Fruit fly (Drosophila melanogaster) whole organism, embryonic: ENCODE data around the gene PH4alphaEFB.

Experiments
- CG10147 ChIP-seq: fragments of 200-800 bp; sonication (Bioruptor generic); optimal IDR thresholded peaks from 2 replicates; lab custom pipeline; 2019; ENCODE audit warnings: missing biosample characterization, mild to moderate bottlenecking, missing genetic modification characterization, moderate library complexity
- CG10565 ChIP-seq: fragments of 200-800 bp; sonication (Bioruptor generic); optimal IDR thresholded peaks from 3 replicates; lab custom pipeline; 2016; ENCODE audit warnings: missing biosample characterization, mild to moderate bottlenecking, missing genetic modification characterization
- CG11247 ChIP-seq: fragments of 200-800 bp; sonication (Bioruptor generic); IDR thresholded peaks from 2 replicates; pipeline ENCODE4 v1.3.6; 2022; ENCODE audit warnings: missing biosample characterization, missing genetic modification characterization
- CG12659 ChIP-seq: fragments of 200-800 bp; sonication (Bioruptor generic); optimal IDR thresholded peaks from 3 replicates; lab custom pipeline; 2017; ENCODE audit warnings: mild to moderate bottlenecking, missing biosample characterization, missing genetic modification reagents, missing genetic modification characterization
- CG12744 ChIP-seq: fragments of 200-800 bp; sonication (Bioruptor generic); optimal IDR thresholded peaks from 2 replicates; lab custom pipeline; 2016; ENCODE audit warnings: missing biosample characterization, missing genetic modification characterization
- CG13624 ChIP-seq: fragments of 200-800 bp; sonication (Bioruptor generic); optimal IDR thresholded peaks from 2 replicates; lab custom pipeline; 2016; ENCODE audit warnings: missing biosample characterization, missing genetic modification characterization
- CG15514 ChIP-seq: fragments of 200-800 bp; sonication (Bioruptor generic); optimal IDR thresholded peaks from 3 replicates; lab custom pipeline; 2017; ENCODE audit warnings: missing biosample characterization, missing genetic modification characterization, mild to moderate bottlenecking, moderate library complexity, missing genetic modification reagents
- CG1602 ChIP-seq: fragments of 200-800 bp; sonication (Bioruptor generic); optimal IDR thresholded peaks from 3 replicates; lab custom pipeline; 2016; ENCODE audit warnings: missing biosample characterization, missing genetic modification characterization
- CG16863 ChIP-seq: fragments of 200-800 bp; sonication (Bioruptor generic); optimal IDR thresholded peaks from 3 replicates; lab custom pipeline; 2016; ENCODE audit warnings: missing biosample characterization, missing genetic modification characterization
- CG17328 ChIP-seq: fragments of 200-800 bp; sonication (Bioruptor generic); IDR thresholded peaks from 2 replicates; pipeline ENCODE4 v1.3.6; 2022; ENCODE audit warnings: missing biosample characterization, missing genetic modification characterization
- CG17568 ChIP-seq: fragments of 200-800 bp; sonication (Bioruptor generic); optimal IDR thresholded peaks from 2 replicates; lab custom pipeline; 2018; ENCODE audit warnings: missing biosample characterization, mild to moderate bottlenecking, missing genetic modification characterization, moderate library complexity
- CG17829 ChIP-seq: fragments of 200-800 bp; optimal IDR thresholded peaks from 2 replicates; lab custom pipeline; 2019; ENCODE audit warnings: missing biosample characterization, mild to moderate bottlenecking, missing genetic modification characterization, moderate library complexity
- CG2129 ChIP-seq: fragments of 200-800 bp; sonication (Bioruptor generic); IDR thresholded peaks from 2 replicates; pipeline ENCODE4 v1.3.6; 2022; ENCODE audit warnings: missing biosample characterization, missing genetic modification characterization; ENCODE audit not compliant: partially characterized antibody
- CG6654 ChIP-seq: fragments of 200-800 bp; sonication (Bioruptor generic); optimal IDR thresholded peaks from 2 replicates; lab custom pipeline; 2017; ENCODE audit warnings: missing biosample characterization, mild to moderate bottlenecking, missing genetic modification characterization
- CG6765 ChIP-seq: fragments of 200-800 bp; sonication (Bioruptor generic); optimal IDR thresholded peaks from 3 replicates; lab custom pipeline; 2017; ENCODE audit warnings: missing biosample characterization, mild to moderate bottlenecking, missing genetic modification characterization
- CG7357 ChIP-seq: fragments of 200-800 bp; sonication (Bioruptor generic); IDR thresholded peaks from 3 replicates; pipeline ENCODE4 v1.3.6; 2022; ENCODE audit warnings: missing biosample characterization, missing genetic modification characterization
- CG7556 ChIP-seq: fragments of 200-800 bp; sonication (Bioruptor generic); optimal IDR thresholded peaks from 2 replicates; lab custom pipeline; 2017; ENCODE audit warnings: missing biosample characterization, mild to moderate bottlenecking, missing genetic modification characterization
- CG8944 ChIP-seq: fragments of 200-800 bp; sonication (Bioruptor generic); optimal IDR thresholded peaks from 3 replicates; lab custom pipeline; 2016; ENCODE audit warnings: missing biosample characterization, missing genetic modification characterization
- Dip2 ChIP-seq: fragments of 200-800 bp; sonication (Bioruptor generic); IDR thresholded peaks from 2 replicates; pipeline ENCODE4 v1.3.6; 2022; ENCODE audit warnings: missing biosample characterization, missing genetic modification characterization
- Doc2 ChIP-seq: fragments of 200-800 bp; sonication (Bioruptor generic); IDR thresholded peaks from 2 replicates; pipeline ENCODE4 v1.3.6; 2022; ENCODE audit warnings: missing biosample characterization, missing genetic modification characterization
- Doc3 ChIP-seq: fragments of 200-800 bp; sonication (Bioruptor generic); IDR thresholded peaks from 3 replicates; pipeline ENCODE4 v1.3.6; 2022; ENCODE audit warnings: missing biosample characterization, missing genetic modification characterization; ENCODE audit not compliant: partially characterized antibody
- E2f2 ChIP-seq: fragments of 200-800 bp; sonication (Bioruptor generic); IDR thresholded peaks from 2 replicates; pipeline ENCODE4 v1.3.6; 2022; ENCODE audit warnings: missing biosample characterization, missing genetic modification characterization
- ERR ChIP-seq: fragments of 200-800 bp; sonication (Bioruptor generic); optimal IDR thresholded peaks from 2 replicates; lab custom pipeline; 2016; ENCODE audit warnings: missing biosample characterization, missing genetic modification characterization
- Fer2 ChIP-seq: fragments of 200-800 bp; sonication (Bioruptor generic); optimal IDR thresholded peaks from 2 replicates; lab custom pipeline; 2018; ENCODE audit warnings: missing biosample characterization, mild to moderate bottlenecking, missing genetic modification characterization, moderate library complexity
- GATAe ChIP-seq: fragments of 200-800 bp; sonication (Bioruptor generic); conservative IDR thresholded peaks from 2 replicates; pipeline ENCODE4 v1.3.6; 2022; ENCODE audit warnings: missing biosample characterization, missing genetic modification characterization
- Hmx ChIP-seq: fragments of 200-800 bp; sonication (Bioruptor generic); optimal IDR thresholded peaks from 2 replicates; lab custom pipeline; 2016; ENCODE audit warnings: missing biosample characterization, missing genetic modification characterization
- Lhr ChIP-seq: fragments of 200-800 bp; sonication (Bioruptor generic); optimal IDR thresholded peaks from 3 replicates; lab custom pipeline; 2017; ENCODE audit warnings: mild to moderate bottlenecking, missing biosample characterization, missing genetic modification reagents, missing genetic modification characterization
- Oaz ChIP-seq: fragments of 200-800 bp; sonication (Bioruptor generic); IDR thresholded peaks from 2 replicates; pipeline ENCODE4 v1.3.6; 2022; ENCODE audit warnings: missing biosample characterization, missing genetic modification characterization
- Six4 ChIP-seq: fragments of 200-800 bp; sonication (Bioruptor generic); optimal IDR thresholded peaks from 2 replicates; lab custom pipeline; 2016; ENCODE audit warnings: missing biosample characterization, missing genetic modification characterization
- Trl ChIP-seq, 3 experiments: fragments of >200 bp in 2 of 3; fragments of 200-800 bp in 1 of 3; sonication (Bioruptor generic) in 1 of 3; optimal IDR thresholded peaks; 2 replicates in 1 of 3; 3 replicates in 2 of 3; lab custom pipeline; 2016 to 2017; ENCODE audit warnings: missing biosample characterization in 1 of 3, missing genetic modification characterization in 1 of 3
- al ChIP-seq: fragments of 200-800 bp; sonication (Bioruptor generic); IDR thresholded peaks from 2 replicates; pipeline ENCODE4 v1.3.6; 2022; ENCODE audit warnings: missing biosample characterization, missing genetic modification characterization
- ato ChIP-seq: fragments of 200-800 bp; sonication (Bioruptor generic); IDR thresholded peaks from 2 replicates; pipeline ENCODE4 v1.3.6; 2022; ENCODE audit warnings: missing biosample characterization, missing genetic modification characterization; ENCODE audit not compliant: partially characterized antibody
- bcd ChIP-seq: fragments of 200-800 bp; sonication (Bioruptor generic); optimal IDR thresholded peaks from 2 replicates; lab custom pipeline; 2017; ENCODE audit warnings: missing biosample characterization, mild to moderate bottlenecking, missing genetic modification characterization
- br ChIP-seq: fragments of >200 bp; optimal IDR thresholded peaks from 2 replicates; lab custom pipeline; 2017
- danr ChIP-seq: fragments of 200-800 bp; sonication (Bioruptor generic); IDR thresholded peaks from 2 replicates; pipeline ENCODE4 v1.3.6; 2022; ENCODE audit warnings: missing biosample characterization, missing genetic modification characterization
- dmrt99B ChIP-seq: fragments of 200-800 bp; sonication (Bioruptor generic); optimal IDR thresholded peaks from 2 replicates; lab custom pipeline; 2018; ENCODE audit warnings: missing biosample characterization, mild to moderate bottlenecking, missing genetic modification characterization, moderate library complexity
- en ChIP-seq: fragments of 200-800 bp; sonication (Bioruptor generic); optimal IDR thresholded peaks from 2 replicates; lab custom pipeline; 2016; ENCODE audit warnings: missing biosample characterization, missing genetic modification characterization
- esg ChIP-seq: fragments of 200-800 bp; sonication (Bioruptor generic); conservative IDR thresholded peaks from 2 replicates; pipeline ENCODE4 v1.3.6; 2022; ENCODE audit warnings: missing biosample characterization, missing genetic modification characterization
- gcm ChIP-seq: fragments of 200-800 bp; sonication (Bioruptor generic); optimal IDR thresholded peaks from 2 replicates; lab custom pipeline; 2019; ENCODE audit warnings: missing biosample characterization, mild to moderate bottlenecking, missing genetic modification characterization, moderate library complexity
- h ChIP-seq: fragments of >200 bp; optimal IDR thresholded peaks from 2 replicates; lab custom pipeline; 2017
- ind ChIP-seq: fragments of 200-800 bp; sonication (Bioruptor generic); optimal IDR thresholded peaks from 3 replicates; lab custom pipeline; 2016; ENCODE audit warnings: missing biosample characterization, missing genetic modification characterization
- insv ChIP-seq, 2 experiments: fragments of 200-800 bp; sonication (Bioruptor generic); optimal IDR thresholded peaks; 3 replicates each; lab custom pipeline; 2016 to 2018; ENCODE audit warnings: missing biosample characterization in 2 of 2, missing genetic modification characterization in 2 of 2
- jumu ChIP-seq: fragments of 200-800 bp; sonication (Bioruptor generic); optimal IDR thresholded peaks from 3 replicates; lab custom pipeline; 2016; ENCODE audit warnings: missing biosample characterization, missing genetic modification characterization
- klu ChIP-seq: fragments of 200-800 bp; sonication (Bioruptor generic); IDR thresholded peaks from 2 replicates; pipeline ENCODE4 v1.3.6; 2022; ENCODE audit warnings: missing biosample characterization, missing genetic modification characterization
- knrl ChIP-seq: fragments of 200-800 bp; sonication (Bioruptor generic); IDR thresholded peaks from 3 replicates; pipeline ENCODE4 v1.3.6; 2022; ENCODE audit warnings: missing biosample characterization, missing genetic modification characterization; ENCODE audit not compliant: partially characterized antibody
- lbe ChIP-seq: fragments of 200-800 bp; sonication (Bioruptor generic); optimal IDR thresholded peaks from 2 replicates; lab custom pipeline; 2016; ENCODE audit warnings: missing biosample characterization, mild to moderate bottlenecking, missing genetic modification characterization
- pnt ChIP-seq: fragments of 200-800 bp; sonication (Bioruptor generic); optimal IDR thresholded peaks from 3 replicates; lab custom pipeline; 2016; ENCODE audit warnings: missing biosample characterization, missing genetic modification characterization
- pros ChIP-seq: fragments of 200-800 bp; sonication (Bioruptor generic); optimal IDR thresholded peaks from 3 replicates; lab custom pipeline; 2019; ENCODE audit warnings: missing biosample characterization, mild to moderate bottlenecking, missing genetic modification characterization, moderate library complexity
- sima ChIP-seq: fragments of 200-800 bp; sonication (Bioruptor generic); optimal IDR thresholded peaks from 2 replicates; lab custom pipeline; 2016; ENCODE audit warnings: missing biosample characterization, missing genetic modification characterization
- so ChIP-seq: fragments of 200-800 bp; sonication (Bioruptor generic); IDR thresholded peaks from 3 replicates; pipeline ENCODE4 v1.3.6; 2022; ENCODE audit warnings: missing biosample characterization, missing genetic modification characterization

The PH4alphaEFB gene

DNA sequence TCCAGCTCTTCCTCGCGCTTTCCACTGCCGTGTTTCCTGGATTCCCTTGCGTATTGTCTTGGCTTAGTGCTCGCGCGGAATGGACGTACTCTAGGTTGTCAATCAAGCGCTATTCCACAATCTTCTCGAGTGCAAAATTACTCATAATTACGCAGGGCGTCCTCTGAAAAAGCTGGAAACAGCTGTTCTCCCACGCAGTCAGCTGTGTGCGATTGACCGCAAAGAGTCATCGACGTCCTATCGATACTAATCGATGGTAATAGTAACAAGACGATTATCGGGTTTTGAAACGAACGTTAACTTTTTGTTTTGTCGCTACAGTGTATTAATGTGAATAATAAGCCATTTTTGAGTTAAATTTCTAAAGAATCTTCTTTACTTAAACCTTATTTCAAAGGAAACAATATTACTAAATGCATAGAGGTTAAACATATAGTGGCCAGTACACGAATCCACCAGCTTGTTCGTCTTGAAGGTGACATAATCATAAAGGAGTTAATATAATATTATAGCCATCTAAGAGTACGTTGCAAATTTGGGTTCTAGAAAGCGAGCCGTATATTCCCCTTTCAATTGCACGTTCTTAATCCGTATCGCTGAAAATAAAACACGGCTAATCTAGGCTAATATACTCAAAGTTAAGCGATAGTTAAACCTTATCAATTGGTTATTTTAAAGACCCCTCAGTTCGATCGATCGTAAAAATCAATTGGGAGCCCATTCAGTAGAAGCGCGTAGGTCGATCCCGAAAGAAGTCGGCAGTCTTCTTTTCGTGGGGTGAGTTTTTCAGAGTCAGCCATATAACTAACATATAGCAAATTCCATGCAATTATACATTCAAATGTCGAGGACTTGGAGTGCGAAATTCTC lies 6.5 kb upstream of the PH4alphaEFB start, which contains the start of the genes CG2224 and CDase (continued):
- TF ChIP-seq ato (GFP tag; lab: Robert Waterston, UW): peak; percentile 95
- no peak for TF ChIP-seq Doc2
- no peak for TF ChIP-seq CG8944 (GFP tag; lab: Kevin White, UChicago)
- TF ChIP-seq gcm: no peak
- peak; percentile 84 for TF ChIP-seq E2f2
- TF ChIP-seq CG15514 (GFP tag; lab: Kevin White, UChicago): peak; percentile 62
- TF ChIP-seq dmrt99B: no peak
- TF ChIP-seq Dip2 (GFP tag; lab: Robert Waterston, UW): no peak
- TF ChIP-seq Lhr: no peak
- TF ChIP-seq jumu: no peak
- TF ChIP-seq CG12744 (GFP tag; lab: Kevin White, UChicago): no peak
- no peak for TF ChIP-seq CG1602 (GFP tag; lab: Kevin White, UChicago)
- no peak for TF ChIP-seq CG12659 (GFP tag; lab: Kevin White, UChicago)
- no peak for TF ChIP-seq ind (GFP tag; lab: Kevin White, UChicago)
- no peak for TF ChIP-seq GATAe (GFP tag; lab: Robert Waterston, UW)
- no peak for TF ChIP-seq CG17829 (tag; lab: Kevin White, UChicago)
- no peak for TF ChIP-seq Six4 (GFP tag; lab: Kevin White, UChicago)
- TF ChIP-seq lbe (GFP tag; lab: Kevin White, UChicago): no peak
- TF ChIP-seq so: no peak
- no peak for TF ChIP-seq Fer2 (tag; lab: Kevin White, UChicago)
- no peak for TF ChIP-seq CG7357 (GFP tag; lab: Robert Waterston, UW)
- TF ChIP-seq CG6765 (GFP tag; lab: Kevin White, UChicago): no peak
- no peak for TF ChIP-seq CG10147 (GFP tag; lab: Kevin White, UChicago)
- TF ChIP-seq ERR (GFP tag; lab: Kevin White, UChicago): no peak
- no peak for TF ChIP-seq Trl (optimal IDR thresholded peaks at IDR 0.05; lab: Kevin White, UChicago)
- no peak for TF ChIP-seq Trl (GFP tag; optimal IDR thresholded peaks at IDR 0.05; lab: Kevin White, UChicago)
- no peak for TF ChIP-seq CG13624
- TF ChIP-seq knrl (GFP tag; lab: Robert Waterston, UW): peak; percentile 77
- no peak for TF ChIP-seq CG11247 (GFP tag; lab: Robert Waterston, UW)
- TF ChIP-seq al (GFP tag; lab: Robert Waterston, UW): no peak
- no peak for TF ChIP-seq danr (GFP tag; lab: Robert Waterston, UW)
- TF ChIP-seq CG6654 (GFP tag; lab: Kevin White, UChicago): no peak
- TF ChIP-seq h (lab: Kevin White, UChicago): no peak
- peak; percentile 88 for TF ChIP-seq Doc3
- no peak for TF ChIP-seq pros
- TF ChIP-seq sima (GFP tag; lab: Kevin White, UChicago): no peak
- no peak for TF ChIP-seq insv (GFP tag; optimal IDR thresholded peaks at IDR 0.05; lab: Kevin White, UChicago)
- TF ChIP-seq en: no peak
- no peak for TF ChIP-seq CG17328 (GFP tag; lab: Robert Waterston, UW)
- no peak for TF ChIP-seq esg (GFP tag; lab: Robert Waterston, UW)
- TF ChIP-seq br (lab: Kevin White, UChicago): no peak
- TF ChIP-seq CG10565 (GFP tag; lab: Kevin White, UChicago): no peak
- no peak for TF ChIP-seq bcd (GFP tag; lab: Kevin White, UChicago)
- TF ChIP-seq CG16863 (GFP tag; lab: Kevin White, UChicago): no peak
- no peak for TF ChIP-seq pnt (GFP tag; lab: Kevin White, UChicago)
- 0 out of 2 replicates have a peak, but pooled peaks have one; percentile 14 for TF ChIP-seq klu
- no peak for TF ChIP-seq CG17568 (GFP tag; lab: Kevin White, UChicago)
- TF ChIP-seq Hmx (GFP tag; lab: Kevin White, UChicago): no peak
- TF ChIP-seq Oaz: no peak
- peak; percentile 63; the same call in 1 of the 2 replicates for TF ChIP-seq CG2129 (GFP tag; lab: Robert Waterston, UW)
- TF ChIP-seq CG7556: no peak
